Fruit fly (Drosophila melanogaster) whole organism, larva: ENCODE data around the gene Cnep1r2.

Source experiments
- noc ChIP-seq: fragments of 200-800 bp; sonication (Bioruptor generic); optimal IDR thresholded peaks from 3 replicates; lab custom pipeline; 2019; ENCODE audit warnings: missing biosample characterization, mild to moderate bottlenecking, missing genetic modification characterization, moderate library complexity

The Cnep1r2 gene

dm6 chr3L:10675635-10676393, 37.9 kb downstream of the Cnep1r2 start:
- no peak for TF ChIP-seq noc

dm6 chr3L:10677816-10678215, 39.9 kb downstream of the Cnep1r2 start:
- TF ChIP-seq noc, result no peak

dm6 chr3L:10678545-10679067, 40.7 kb downstream of the Cnep1r2 start:
- peak; percentile 93 for TF ChIP-seq noc

- peak; percentile 43 for TF ChIP-seq noc
These were observed 41.8 kb downstream of the Cnep1r2 start for dm6 chr3L:10679711-10680154.

- TF ChIP-seq noc, result no peak
These were observed 42.2 kb downstream of the Cnep1r2 start for dm6 chr3L:10680177-10680576.

dm6 chr3L:10680728-10681306, 42.9 kb downstream of the Cnep1r2 start:
- TF ChIP-seq noc, result no peak

- no peak for TF ChIP-seq noc
These were observed 43.9 kb downstream of the Cnep1r2 start for dm6 chr3L:10681814-10682213.

- peak; percentile 98 for TF ChIP-seq noc
These were observed 44.9 kb downstream of the Cnep1r2 start for dm6 chr3L:10682725-10683367.

dm6 chr3L:10683899-10684340, 46.0 kb downstream of the Cnep1r2 start:
- no peak for TF ChIP-seq noc

- no peak for TF ChIP-seq noc
These were observed 46.5 kb downstream of the Cnep1r2 start for dm6 chr3L:10684492-10684891.

- TF ChIP-seq noc, result no peak
These were observed 48.7 kb downstream of the Cnep1r2 start for dm6 chr3L:10686625-10687024.
